Worm (Caenorhabditis elegans) whole organism, young adult: ENCODE results near the gene ceh-38.
A peak's percentile ranks its signal among the peaks of the same experiment; 100 is the strongest.

ENCODE experiments used
- B0019.2 ChIP-seq: fragments of 200-800 bp; sonication (Bioruptor generic); conservative IDR thresholded peaks from 2 replicates; pipeline ENCODE4 v1.3.6; 2022; ENCODE audit warnings: missing genetic modification reagents, missing genetic modification characterization, missing compliant biosample characterization
- F22D6.2 ChIP-seq: sonication (generic microtip); optimal IDR thresholded peaks from 2 replicates; lab custom pipeline; 2016; ENCODE audit warnings: mild to moderate bottlenecking, missing genetic modification characterization, missing compliant biosample characterization
- F33H1.4 ChIP-seq: fragments of 200-800 bp; sonication (Bioruptor generic); IDR thresholded peaks from 2 replicates; pipeline ENCODE4 v1.3.6; 2022; ENCODE audit warnings: missing genetic modification reagents, missing genetic modification characterization, missing compliant biosample characterization
- Y53G8AR.9 ChIP-seq: fragments of 200-800 bp; sonication (Bioruptor generic); conservative IDR thresholded peaks from 2 replicates; pipeline ENCODE4 v1.3.6; 2022; ENCODE audit warnings: missing genetic modification reagents, missing genetic modification characterization, missing compliant biosample characterization
- ama-1 ChIP-seq, 3 experiments: fragments of 150-350 bp in 1 of 3; sonication (generic microtip) in 2 of 3; optimal IDR thresholded peaks; 2 replicates each; lab custom pipeline; 2014 to 2018; ENCODE audit warnings: missing biosample characterization in 2 of 3, missing genetic modification characterization in 2 of 3, missing genetic modification reagents in 2 of 3
- atf-7 ChIP-seq: sonication (generic microtip); optimal IDR thresholded peaks from 2 replicates; lab custom pipeline; 2017; ENCODE audit warnings: mild to moderate bottlenecking, missing genetic modification characterization, missing compliant biosample characterization
- athp-1 ChIP-seq: sonication (generic microtip); optimal IDR thresholded peaks from 2 replicates; lab custom pipeline; 2017; ENCODE audit warnings: mild to moderate bottlenecking, missing genetic modification characterization, missing compliant biosample characterization
- attf-5 ChIP-seq: fragments of 200-800 bp; sonication (Bioruptor generic); optimal IDR thresholded peaks from 2 replicates; lab custom pipeline; 2018; ENCODE audit warnings: mild to moderate bottlenecking, missing genetic modification characterization, missing compliant biosample characterization
- ccch-3 ChIP-seq: fragments of 200-800 bp; sonication (Bioruptor generic); optimal IDR thresholded peaks from 2 replicates; lab custom pipeline; 2018; ENCODE audit warnings: mild to moderate bottlenecking, missing genetic modification characterization, missing compliant biosample characterization
- cebp-2 ChIP-seq: fragments of 200-800 bp; sonication (Bioruptor generic); IDR thresholded peaks from 2 replicates; pipeline ENCODE4 v1.3.6; 2022; ENCODE audit warnings: missing genetic modification characterization, missing compliant biosample characterization
- ceh-27 ChIP-seq: fragments of 200-800 bp; sonication (Bioruptor generic); optimal IDR thresholded peaks from 2 replicates; lab custom pipeline; 2018; ENCODE audit warnings: mild to moderate bottlenecking, missing genetic modification characterization, moderate library complexity, missing compliant biosample characterization
- ceh-58 ChIP-seq: fragments of 200-800 bp; sonication (Bioruptor generic); IDR thresholded peaks from 2 replicates; pipeline ENCODE4 v1.3.6; 2022; ENCODE audit warnings: missing genetic modification characterization, missing compliant biosample characterization
- ceh-91 ChIP-seq: fragments of 200-800 bp; sonication (Bioruptor generic); IDR thresholded peaks from 2 replicates; pipeline ENCODE4 v1.3.6; 2022; ENCODE audit warnings: missing genetic modification reagents, missing genetic modification characterization, missing compliant biosample characterization
- egrh-3 ChIP-seq: fragments of 200-800 bp; sonication (Bioruptor generic); IDR thresholded peaks from 2 replicates; pipeline ENCODE4 v1.3.6; 2022; ENCODE audit warnings: missing genetic modification reagents, missing genetic modification characterization, missing compliant biosample characterization
- ets-4 ChIP-seq: fragments of 200-800 bp; sonication (Bioruptor generic); optimal IDR thresholded peaks from 2 replicates; lab custom pipeline; 2018; ENCODE audit warnings: mild to moderate bottlenecking, missing genetic modification characterization, missing compliant biosample characterization
- hlh-26 ChIP-seq: fragments of 200-800 bp; sonication (Bioruptor generic); conservative IDR thresholded peaks from 2 replicates; pipeline ENCODE4 v1.3.6; 2022; ENCODE audit warnings: missing genetic modification reagents, missing genetic modification characterization, missing compliant biosample characterization
- hsf-1 ChIP-seq: fragments of 200-800 bp; sonication (Bioruptor generic); IDR thresholded peaks from 2 replicates; pipeline ENCODE4 v1.3.6; 2022; ENCODE audit warnings: missing genetic modification reagents, missing genetic modification characterization, missing compliant biosample characterization
- lsl-1 ChIP-seq: fragments of 200-800 bp; sonication (Bioruptor generic); optimal IDR thresholded peaks from 2 replicates; lab custom pipeline; 2018; ENCODE audit warnings: mild to moderate bottlenecking, missing genetic modification characterization, moderate library complexity, missing compliant biosample characterization
- madf-6 ChIP-seq: fragments of 200-800 bp; sonication (Bioruptor generic); IDR thresholded peaks from 2 replicates; pipeline ENCODE4 v1.3.6; 2022; ENCODE audit warnings: missing genetic modification reagents, missing genetic modification characterization, missing compliant biosample characterization
- madf-8 ChIP-seq: fragments of 200-800 bp; sonication (Bioruptor generic); conservative IDR thresholded peaks from 2 replicates; pipeline ENCODE4 v1.3.6; 2022; ENCODE audit warnings: missing genetic modification reagents, missing genetic modification characterization, missing compliant biosample characterization
- mxl-1 ChIP-seq: sonication (generic microtip); optimal IDR thresholded peaks from 2 replicates; lab custom pipeline; 2016; ENCODE audit warnings: missing genetic modification characterization, missing compliant biosample characterization
- nhr-179 ChIP-seq: sonication (generic microtip); optimal IDR thresholded peaks from 2 replicates; lab custom pipeline; 2016; ENCODE audit warnings: mild to moderate bottlenecking, missing genetic modification characterization, missing compliant biosample characterization
- nhr-80 ChIP-seq: sonication (generic microtip); optimal IDR thresholded peaks from 2 replicates; lab custom pipeline; 2016; ENCODE audit warnings: missing genetic modification characterization, missing compliant biosample characterization
- rcor-1 ChIP-seq: fragments of 200-800 bp; sonication (Bioruptor generic); IDR thresholded peaks from 2 replicates; pipeline ENCODE4 v1.3.6; 2022; ENCODE audit warnings: missing genetic modification reagents, missing genetic modification characterization, missing compliant biosample characterization
- snpc-1.3 ChIP-seq: sonication (generic microtip); optimal IDR thresholded peaks from 2 replicates; lab custom pipeline; 2017; ENCODE audit warnings: missing genetic modification characterization, mild to moderate bottlenecking, missing compliant biosample characterization, antibody characterized with exemption, moderate library complexity, missing genotype, missing genetic modification reagents; ENCODE audit not compliant: insufficient read depth
- snpc-3.4 ChIP-seq: sonication (generic microtip); optimal IDR thresholded peaks from 2 replicates; lab custom pipeline; 2017; ENCODE audit warnings: missing genetic modification characterization, mild to moderate bottlenecking, missing compliant biosample characterization, antibody characterized with exemption, moderate library complexity, missing genotype, missing genetic modification reagents
- somi-1 ChIP-seq: fragments of 200-800 bp; sonication (Bioruptor generic); optimal IDR thresholded peaks from 2 replicates; lab custom pipeline; 2018; ENCODE audit warnings: mild to moderate bottlenecking, missing genetic modification characterization, missing compliant biosample characterization
- sptf-2 ChIP-seq: fragments of 200-800 bp; sonication (Bioruptor generic); optimal IDR thresholded peaks from 2 replicates; lab custom pipeline; 2018; ENCODE audit warnings: mild to moderate bottlenecking, missing genetic modification characterization, missing compliant biosample characterization
- zim-3 ChIP-seq: sonication (generic microtip); optimal IDR thresholded peaks from 2 replicates; lab custom pipeline; 2017; ENCODE audit warnings: mild to moderate bottlenecking, missing genetic modification characterization, moderate library complexity, missing compliant biosample characterization

The ceh-38 gene

DNA sequence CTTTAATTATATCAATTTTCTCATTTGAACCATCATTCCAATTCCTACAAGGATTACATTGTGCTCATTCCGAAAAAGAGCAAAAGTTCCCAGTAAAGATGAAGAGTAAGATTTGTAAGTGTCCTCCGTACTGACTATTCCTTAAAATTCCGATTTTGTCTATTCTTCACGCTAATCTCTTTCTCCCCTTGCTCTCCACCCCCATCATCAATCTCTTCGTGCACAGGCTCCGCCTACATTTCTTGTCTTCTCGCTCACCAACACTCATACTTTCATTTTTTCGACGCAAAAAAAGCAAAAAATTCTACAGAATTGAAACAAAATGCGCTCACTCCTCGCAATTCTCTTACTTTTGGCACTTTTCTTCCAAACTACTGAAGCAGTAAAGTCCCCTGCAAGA, 35.5 kb upstream of the ceh-38 start, which contains the start of gene B0252.8:
B0252.8 (plus strand) TSS at position 292 of the 400 bp plus-strand sequence.
- no peak for TF ChIP-seq nhr-179 (tag; lab: Kevin White, UChicago)
- no peak for TF ChIP-seq zim-3 (tag; lab: Kevin White, UChicago)
- no peak for TF ChIP-seq atf-7 (tag; lab: Kevin White, UChicago)

DNA sequence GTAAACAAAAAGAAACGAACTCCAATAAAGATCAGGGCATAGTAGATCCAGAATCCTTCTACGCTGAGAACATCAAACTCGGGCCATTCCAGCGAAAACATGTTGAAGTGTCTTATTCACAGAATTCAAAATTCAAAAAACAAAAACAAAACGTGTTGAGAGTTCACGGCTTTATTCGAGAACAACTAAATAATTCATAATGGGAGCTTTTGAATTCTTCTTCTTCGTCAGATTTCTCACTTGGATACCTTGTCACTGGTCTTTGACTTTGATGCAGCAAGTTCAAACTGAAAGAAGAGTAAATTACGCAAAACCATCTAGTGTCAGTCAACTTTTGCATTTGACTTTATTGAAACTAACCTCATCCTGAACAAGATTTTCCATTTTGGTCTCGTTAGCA, 33.6 kb upstream of the ceh-38 start, which contains the start of gene B0252.11:
B0252.11 (minus strand) TSS at position 101 of the 400 bp plus-strand sequence.
- TF ChIP-seq ets-4 (no peak), atf-7 (tag; lab: Kevin White, UChicago) (no peak)
- TF ChIP-seq, all 124 proteins: peak for 0

DNA sequence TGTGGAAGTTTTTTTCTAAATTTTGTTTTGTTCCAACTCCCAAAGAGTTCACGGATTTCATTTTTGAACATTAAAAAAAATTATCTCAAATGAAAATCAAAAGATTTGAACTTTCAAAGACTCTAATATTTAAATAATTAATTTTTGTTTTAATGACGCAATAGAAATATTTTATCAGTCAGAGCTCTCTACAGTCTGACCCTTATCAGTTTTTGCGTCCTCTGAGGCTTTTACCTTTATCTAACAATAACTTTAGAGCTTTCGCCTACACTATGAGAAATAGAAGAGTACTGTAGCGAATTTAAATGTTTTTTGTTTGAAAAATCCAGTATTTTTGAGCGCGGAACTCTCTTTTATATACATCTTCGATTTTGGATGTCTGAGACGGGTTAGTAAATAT, 32.5 kb upstream of the ceh-38 start, which contains the start of gene B0252.5:
B0252.5 (minus strand) TSS at position 17 of the 400 bp plus-strand sequence.
- TF ChIP-seq hsf-1 (GFP tag; lab: Robert Waterston, UW) (no peak), ceh-27 (no peak), rcor-1 (GFP tag; lab: Robert Waterston, UW) (no peak), snpc-3.4 (tag; lab: Kevin White, UChicago) (no peak), B0019.2 (GFP tag; lab: Robert Waterston, UW) (no peak), atf-7 (tag; lab: Kevin White, UChicago) (no peak), F22D6.2 (tag; lab: Kevin White, UChicago) (no peak), ceh-58 (no peak), Y53G8AR.9 (GFP tag; lab: Robert Waterston, UW) (no peak), F33H1.4 (no peak), sptf-2 (no peak), cebp-2 (no peak), ama-1 (optimal IDR thresholded peaks at IDR 0.05; lab: Kevin White, UChicago) (no peak), ama-1 (GFP tag; optimal IDR thresholded peaks at IDR 0.05; lab: Kevin White, UChicago) (no peak)
- TF ChIP-seq, all 124 proteins: peak for 0

DNA sequence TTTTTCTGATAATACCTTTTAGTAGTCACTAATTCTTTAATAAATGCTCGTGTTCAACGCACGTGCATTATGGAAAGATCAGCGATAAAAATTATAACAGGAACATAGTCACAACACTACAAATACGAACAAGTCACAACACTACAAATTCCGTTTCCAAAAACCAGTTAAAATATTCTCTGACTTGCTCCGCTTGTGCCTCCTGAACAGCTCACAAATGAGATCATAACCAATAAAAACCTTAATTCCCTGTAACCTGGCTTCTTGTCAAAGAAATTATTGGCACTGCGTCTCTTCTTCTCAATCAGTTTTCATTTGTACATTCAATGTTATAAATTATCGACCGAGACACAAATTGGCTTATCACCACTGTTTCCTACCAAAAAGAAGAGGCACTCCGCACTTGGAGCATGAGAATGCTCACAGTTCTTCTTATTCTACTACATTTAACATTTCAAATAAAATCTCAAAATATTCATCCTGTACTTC, 31.9 kb upstream of the ceh-38 start, which contains the start of gene B0252.1:
B0252.1 (plus strand) TSS at position 318 of the 489 bp plus-strand sequence.
- TF ChIP-seq nhr-179 (tag; lab: Kevin White, UChicago), result no peak
- TF ChIP-seq nhr-80 (tag; lab: Kevin White, UChicago), result peak; percentile 77

DNA sequence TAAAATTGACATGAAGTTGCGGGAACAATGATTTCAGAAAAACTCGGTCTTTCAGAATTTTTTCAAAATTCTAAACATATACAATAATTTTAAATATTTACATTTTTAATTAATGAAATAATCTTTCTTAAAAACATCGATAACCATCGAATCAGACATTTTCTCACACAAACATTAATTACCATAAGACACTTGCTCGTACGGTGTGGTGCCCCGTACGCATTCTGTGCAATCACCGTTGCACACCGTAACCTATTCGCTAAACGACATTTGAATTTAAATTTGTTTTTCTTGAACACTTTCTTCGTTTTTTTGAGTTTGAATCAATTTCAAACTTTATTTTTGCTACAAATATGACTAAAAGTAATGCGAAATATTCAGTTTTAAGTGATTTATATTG, 27.5 kb upstream of the ceh-38 start:
- TF ChIP-seq ccch-3 (GFP tag; lab: Kevin White, UChicago), result no peak
- TF ChIP-seq snpc-1.3 (tag; lab: Kevin White, UChicago), result no peak
- peak; percentile 20; the same call in 1 of the 2 replicates for TF ChIP-seq F33H1.4
- no peak for TF ChIP-seq ceh-58
- no peak for TF ChIP-seq madf-6 (GFP tag; lab: Robert Waterston, UW)
- TF ChIP-seq ceh-91 (GFP tag; lab: Robert Waterston, UW), result 0 out of 2 replicates have a peak, but pooled peaks have one; percentile 29
- TF ChIP-seq athp-1 (tag; lab: Kevin White, UChicago), result peak; percentile 90
- no peak for TF ChIP-seq mxl-1 (tag; lab: Kevin White, UChicago)
- TF ChIP-seq egrh-3 (GFP tag; lab: Robert Waterston, UW), result no peak
- TF ChIP-seq attf-5 (GFP tag; lab: Kevin White, UChicago), result no peak
- 0 out of 2 replicates have a peak, but pooled peaks have one; percentile 7 for TF ChIP-seq madf-8 (GFP tag; lab: Robert Waterston, UW)
- TF ChIP-seq hlh-26 (GFP tag; lab: Robert Waterston, UW), result no peak
- no peak for TF ChIP-seq somi-1 (GFP tag; lab: Kevin White, UChicago)
- TF ChIP-seq lsl-1 (GFP tag; lab: Kevin White, UChicago), result peak; percentile 89
